Worm (Caenorhabditis elegans): ENCODE measurements around the gene ttbk-2.2.

DNA sequence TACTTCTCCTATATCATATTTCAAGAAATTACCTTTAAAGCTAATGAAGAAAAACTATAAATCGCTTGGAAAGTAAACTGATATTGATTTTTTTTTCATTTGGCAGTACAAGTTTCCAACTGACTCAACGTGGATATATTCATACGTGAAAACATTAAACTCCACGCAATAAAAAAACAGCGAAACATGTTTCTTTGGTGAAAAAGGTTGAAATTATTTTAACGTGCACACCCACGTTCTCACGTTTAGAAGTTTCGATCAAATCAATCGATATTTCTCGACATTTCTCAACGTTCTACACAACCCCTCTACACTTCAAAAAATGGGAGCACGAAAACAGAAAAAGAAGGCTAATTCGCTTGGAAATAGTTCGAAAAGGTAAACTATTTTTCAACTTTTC lies 37.8 kb downstream of the ttbk-2.2 start, which contains the start of the genes best-6 and C09B9.2:
- TF ChIP-seq fos-1 (tag; optimal IDR thresholded peaks at IDR 0.05) (no peak), mdl-1 (tag; optimal IDR thresholded peaks at IDR 0.05) (no peak), pqm-1 (tag; optimal IDR thresholded peaks at IDR 0.05) (no peak), fkh-10 (GFP tag; optimal IDR thresholded peaks at IDR 0.05) (no peak), elt-1 (tag; optimal IDR thresholded peaks at IDR 0.05) (no peak), mml-1 (tag; optimal IDR thresholded peaks at IDR 0.05) (no peak), nhr-77 (tag; optimal IDR thresholded peaks at IDR 0.05) (no peak), egl-5 (tag; optimal IDR thresholded peaks at IDR 0.05) (no peak), nhr-76 (tag; optimal IDR thresholded peaks at IDR 0.05) (no peak), snpc-4 (tag; optimal IDR thresholded peaks at IDR 0.05) (no peak), ama-1 (optimal IDR thresholded peaks at IDR 0.05) (no peak), ceh-28 (tag; optimal IDR thresholded peaks at IDR 0.05) (no peak)

Data from whole organism, L3 larva.